Worm (Caenorhabditis elegans) whole organism, young adult: ENCODE results near the gene F13B12.1.

Experiments
- F22D6.2 ChIP-seq: sonication (generic microtip); optimal IDR thresholded peaks from 2 replicates; lab custom pipeline; 2016; ENCODE audit warnings: mild to moderate bottlenecking, missing genetic modification characterization, missing compliant biosample characterization
- F57A8.1 ChIP-seq: fragments of 200-800 bp; sonication (Bioruptor generic); optimal IDR thresholded peaks from 2 replicates; lab custom pipeline; 2018; ENCODE audit warnings: mild to moderate bottlenecking, missing genetic modification characterization, moderate library complexity, missing compliant biosample characterization
- F57C9.4 ChIP-seq: sonication (generic microtip); optimal IDR thresholded peaks from 2 replicates; lab custom pipeline; 2017; ENCODE audit warnings: mild to moderate bottlenecking, missing genetic modification characterization, missing compliant biosample characterization
- K11D2.4 ChIP-seq: fragments of 200-800 bp; sonication (Bioruptor generic); IDR thresholded peaks from 2 replicates; pipeline ENCODE4 v1.3.6; 2022; ENCODE audit warnings: missing genetic modification reagents, missing genetic modification characterization, missing compliant biosample characterization
- Y53G8AR.9 ChIP-seq: fragments of 200-800 bp; sonication (Bioruptor generic); conservative IDR thresholded peaks from 2 replicates; pipeline ENCODE4 v1.3.6; 2022; ENCODE audit warnings: missing genetic modification reagents, missing genetic modification characterization, missing compliant biosample characterization
- aptf-2 ChIP-seq: fragments of 200-800 bp; sonication (Bioruptor generic); conservative IDR thresholded peaks from 2 replicates; pipeline ENCODE4 v1.3.6; 2022; ENCODE audit warnings: missing genetic modification reagents, missing genetic modification characterization, missing compliant biosample characterization
- atf-7 ChIP-seq: sonication (generic microtip); optimal IDR thresholded peaks from 2 replicates; lab custom pipeline; 2017; ENCODE audit warnings: mild to moderate bottlenecking, missing genetic modification characterization, missing compliant biosample characterization
- attf-3 ChIP-seq: fragments of 200-800 bp; sonication (Bioruptor generic); conservative IDR thresholded peaks from 2 replicates; pipeline ENCODE4 v1.3.6; 2022; ENCODE audit warnings: missing genetic modification reagents, missing genetic modification characterization, missing compliant biosample characterization
- attf-5 ChIP-seq: fragments of 200-800 bp; sonication (Bioruptor generic); optimal IDR thresholded peaks from 2 replicates; lab custom pipeline; 2018; ENCODE audit warnings: mild to moderate bottlenecking, missing genetic modification characterization, missing compliant biosample characterization
- bed-2 ChIP-seq: fragments of 200-800 bp; sonication (Bioruptor generic); IDR thresholded peaks from 2 replicates; pipeline ENCODE4 v1.3.6; 2022; ENCODE audit warnings: missing genetic modification reagents, missing genetic modification characterization, missing compliant biosample characterization
- cebp-2 ChIP-seq: fragments of 200-800 bp; sonication (Bioruptor generic); IDR thresholded peaks from 2 replicates; pipeline ENCODE4 v1.3.6; 2022; ENCODE audit warnings: missing genetic modification characterization, missing compliant biosample characterization
- ceh-40 ChIP-seq: fragments of 200-800 bp; sonication (Bioruptor generic); IDR thresholded peaks from 2 replicates; pipeline ENCODE4 v1.3.6; 2022; ENCODE audit warnings: missing genetic modification characterization, missing compliant biosample characterization
- ceh-58 ChIP-seq: fragments of 200-800 bp; sonication (Bioruptor generic); IDR thresholded peaks from 2 replicates; pipeline ENCODE4 v1.3.6; 2022; ENCODE audit warnings: missing genetic modification characterization, missing compliant biosample characterization
- die-1 ChIP-seq: sonication (generic microtip); optimal IDR thresholded peaks from 2 replicates; lab custom pipeline; 2016; ENCODE audit warnings: missing genotype, mild to moderate bottlenecking, missing genetic modification characterization, missing compliant biosample characterization
- dox-1 ChIP-seq: fragments of 200-800 bp; sonication (Bioruptor generic); IDR thresholded peaks from 2 replicates; pipeline ENCODE4 v1.3.6; 2022; ENCODE audit warnings: missing genetic modification reagents, missing genetic modification characterization, missing compliant biosample characterization
- egl-44 ChIP-seq: fragments of 200-800 bp; sonication (Bioruptor generic); IDR thresholded peaks from 2 replicates; pipeline ENCODE4 v1.3.6; 2022; ENCODE audit warnings: missing genetic modification reagents, missing genetic modification characterization, missing compliant biosample characterization
- ets-4 ChIP-seq: fragments of 200-800 bp; sonication (Bioruptor generic); optimal IDR thresholded peaks from 2 replicates; lab custom pipeline; 2018; ENCODE audit warnings: mild to moderate bottlenecking, missing genetic modification characterization, missing compliant biosample characterization
- gei-17 ChIP-seq: fragments of 200-800 bp; sonication (Bioruptor generic); optimal IDR thresholded peaks from 2 replicates; lab custom pipeline; 2018; ENCODE audit warnings: mild to moderate bottlenecking, missing genetic modification characterization, missing compliant biosample characterization
- hlh-12 ChIP-seq: sonication (generic microtip); optimal IDR thresholded peaks from 2 replicates; lab custom pipeline; 2016; ENCODE audit warnings: missing genetic modification characterization, missing compliant biosample characterization
- hlh-26 ChIP-seq: fragments of 200-800 bp; sonication (Bioruptor generic); conservative IDR thresholded peaks from 2 replicates; pipeline ENCODE4 v1.3.6; 2022; ENCODE audit warnings: missing genetic modification reagents, missing genetic modification characterization, missing compliant biosample characterization
- hrde-1 ChIP-seq: sonication (generic microtip); optimal IDR thresholded peaks from 2 replicates; lab custom pipeline; 2016; ENCODE audit warnings: missing genetic modification characterization, mild to moderate bottlenecking, missing compliant biosample characterization, moderate library complexity, missing genotype, missing genetic modification reagents, borderline replicate concordance
- lin-54 ChIP-seq: fragments of 200-800 bp; sonication (Bioruptor generic); optimal IDR thresholded peaks from 2 replicates; lab custom pipeline; 2018; ENCODE audit warnings: mild to moderate bottlenecking, missing genetic modification characterization, missing compliant biosample characterization
- lir-1 ChIP-seq: fragments of 200-800 bp; sonication (Bioruptor generic); conservative IDR thresholded peaks from 2 replicates; pipeline ENCODE4 v1.3.6; 2022; ENCODE audit warnings: missing genetic modification reagents, missing genetic modification characterization, missing compliant biosample characterization
- lsl-1 ChIP-seq: fragments of 200-800 bp; sonication (Bioruptor generic); optimal IDR thresholded peaks from 2 replicates; lab custom pipeline; 2018; ENCODE audit warnings: mild to moderate bottlenecking, missing genetic modification characterization, moderate library complexity, missing compliant biosample characterization
- madf-3 ChIP-seq: fragments of 200-800 bp; sonication (Bioruptor generic); IDR thresholded peaks from 2 replicates; pipeline ENCODE4 v1.3.6; 2022; ENCODE audit warnings: missing genetic modification reagents, missing genetic modification characterization, missing compliant biosample characterization
- mes-4 ChIP-seq: sonication (generic microtip); optimal IDR thresholded peaks from 2 replicates; lab custom pipeline; 2016; ENCODE audit warnings: missing genotype, missing genetic modification characterization, missing compliant biosample characterization
- nfyb-1 ChIP-seq: fragments of 200-800 bp; sonication (Bioruptor generic); IDR thresholded peaks from 2 replicates; pipeline ENCODE4 v1.3.6; 2022; ENCODE audit warnings: missing genetic modification reagents, missing genetic modification characterization, missing compliant biosample characterization
- nhr-120 ChIP-seq: fragments of 200-800 bp; sonication (Bioruptor generic); IDR thresholded peaks from 2 replicates; pipeline ENCODE4 v1.3.6; 2022; ENCODE audit warnings: missing genetic modification characterization, missing compliant biosample characterization
- nhr-179 ChIP-seq: sonication (generic microtip); optimal IDR thresholded peaks from 2 replicates; lab custom pipeline; 2016; ENCODE audit warnings: mild to moderate bottlenecking, missing genetic modification characterization, missing compliant biosample characterization
- pha-4 ChIP-seq: fragments of 150-350 bp; sonication (generic microtip); optimal IDR thresholded peaks from 2 replicates; lab custom pipeline; 2014; ENCODE audit warnings: missing biosample characterization, missing genetic modification reagents, missing genetic modification characterization
- snpc-1.1 ChIP-seq: sonication (generic microtip); optimal IDR thresholded peaks from 2 replicates; lab custom pipeline; 2017; ENCODE audit warnings: missing genetic modification characterization, mild to moderate bottlenecking, missing compliant biosample characterization, antibody characterized with exemption, moderate library complexity, missing genotype, missing genetic modification reagents; ENCODE audit not compliant: insufficient read depth
- somi-1 ChIP-seq: fragments of 200-800 bp; sonication (Bioruptor generic); optimal IDR thresholded peaks from 2 replicates; lab custom pipeline; 2018; ENCODE audit warnings: mild to moderate bottlenecking, missing genetic modification characterization, missing compliant biosample characterization
- tbx-9 ChIP-seq: sonication (generic microtip); optimal IDR thresholded peaks from 2 replicates; lab custom pipeline; 2016; ENCODE audit warnings: borderline replicate concordance, missing genetic modification characterization, inconsistent platforms, missing compliant biosample characterization
- zim-3 ChIP-seq: sonication (generic microtip); optimal IDR thresholded peaks from 2 replicates; lab custom pipeline; 2017; ENCODE audit warnings: mild to moderate bottlenecking, missing genetic modification characterization, moderate library complexity, missing compliant biosample characterization

F13B12.1 gene

ce11 chrIV:10457137-10457536 lies 32.7 kb upstream of the F13B12.1 start, which contains the start of gene srb-17:
srb-17 (minus strand) TSS chrIV:10457237.
- no peak for TF ChIP-seq hrde-1
- no peak for TF ChIP-seq cebp-2 (GFP tag; lab: Robert Waterston, UW)
- no peak for TF ChIP-seq ceh-40 (GFP tag; lab: Robert Waterston, UW)
- no peak for TF ChIP-seq F57C9.4 (tag; lab: Kevin White, UChicago)
- TF ChIP-seq lsl-1 = no peak
- no peak for TF ChIP-seq ceh-58 (GFP tag; lab: Robert Waterston, UW)
- TF ChIP-seq pha-4 (tag; lab: Kevin White, UChicago) = no peak
- TF ChIP-seq aptf-2 (GFP tag; lab: Robert Waterston, UW) = no peak
- TF ChIP-seq tbx-9 (tag; lab: Kevin White, UChicago) = no peak
- no peak for TF ChIP-seq zim-3 (tag; lab: Kevin White, UChicago)
- no peak for TF ChIP-seq snpc-1.1 (tag; lab: Kevin White, UChicago)

DNA sequence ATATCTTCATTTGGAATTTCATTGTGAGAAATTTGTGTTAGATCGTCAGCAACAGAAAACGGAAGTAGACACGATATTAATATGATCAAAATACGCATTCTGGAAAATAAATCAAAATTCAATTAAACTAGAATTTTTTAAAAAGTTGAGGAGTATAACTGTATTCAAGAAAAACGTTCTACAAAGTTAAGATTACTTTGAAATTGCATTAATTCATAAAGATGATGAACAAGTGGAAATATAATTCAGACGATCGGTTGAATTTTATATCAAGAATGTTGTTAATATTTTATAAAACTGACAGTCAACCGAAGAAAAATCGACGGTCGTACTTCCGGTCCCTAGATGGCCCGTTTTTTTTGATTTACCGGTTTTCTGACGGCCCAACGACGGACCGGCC lies 28.6 kb upstream of the F13B12.1 start, which contains the start of gene F01D4.8:
TSS of gene F01D4.8 (minus strand) at position 101 of the 400 bp plus-strand sequence.
- TF ChIP-seq attf-3 (GFP tag; lab: Robert Waterston, UW) = no peak
- no peak for TF ChIP-seq dox-1 (GFP tag; lab: Robert Waterston, UW)
- no peak for TF ChIP-seq atf-7 (tag; lab: Kevin White, UChicago)

ce11 chrIV:10449799-10450198 lies 25.4 kb upstream of the F13B12.1 start, which contains the start of gene F13B12.4:
F13B12.4 (minus strand) TSS chrIV:10449899.
- TF ChIP-seq bed-2 (no peak), somi-1 (GFP tag; lab: Kevin White, UChicago) (no peak), K11D2.4 (GFP tag; lab: Robert Waterston, UW) (no peak)

DNA sequence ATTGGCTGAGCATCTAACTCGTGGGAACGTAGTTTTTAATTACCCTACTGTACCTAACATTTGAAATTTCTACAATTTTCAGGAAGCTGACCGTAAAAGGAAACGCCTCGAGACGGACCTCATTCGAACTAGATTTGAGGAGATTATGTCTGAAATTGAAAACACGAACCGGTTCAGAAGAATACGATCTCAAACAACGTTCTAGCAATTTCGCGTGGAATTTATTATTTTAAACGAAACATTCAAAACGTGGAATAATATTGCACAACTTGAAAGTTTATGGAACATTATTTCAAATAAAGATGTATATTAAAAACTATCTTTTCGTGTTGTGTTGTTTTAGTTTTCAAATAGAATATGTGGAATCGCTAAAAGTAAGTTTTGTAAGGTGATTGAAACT lies 19.1 kb upstream of the F13B12.1 start, which contains the start of gene F13B12.7:
TSS of gene F13B12.7 (plus strand) at position 301 of the 400 bp plus-strand sequence.
- no peak for TF ChIP-seq nfyb-1 (GFP tag; lab: Robert Waterston, UW)
- no peak for TF ChIP-seq F57A8.1
- no peak for TF ChIP-seq ets-4 (GFP tag; lab: Kevin White, UChicago)
- no peak for TF ChIP-seq lin-54
- TF ChIP-seq egl-44 = no peak
- no peak for TF ChIP-seq attf-5
- TF ChIP-seq gei-17 (GFP tag; lab: Kevin White, UChicago) = no peak
- TF ChIP-seq hlh-12 = no peak

DNA sequence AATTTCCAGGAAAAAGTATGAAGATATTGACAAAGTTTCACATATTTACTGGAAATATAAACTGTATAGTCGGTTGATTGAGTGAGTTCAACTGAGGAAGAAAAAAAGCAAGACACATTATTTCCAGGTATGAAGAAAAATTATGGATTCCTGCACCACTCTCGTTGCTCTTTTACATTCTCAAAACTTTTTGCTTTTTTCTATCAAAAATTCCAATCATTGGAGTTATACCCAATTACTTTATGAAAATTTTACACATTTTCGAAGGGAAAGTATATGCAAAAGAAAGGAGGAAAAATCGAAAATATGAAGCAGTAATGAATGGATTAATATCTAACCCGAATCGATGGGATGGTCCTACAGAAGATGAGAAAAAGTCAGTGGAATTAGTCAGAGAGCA lies 18.5 kb upstream of the F13B12.1 start:
- TF ChIP-seq attf-5 (no peak), mes-4 (tag; lab: Kevin White, UChicago) (no peak), madf-3 (GFP tag; lab: Robert Waterston, UW) (no peak), Y53G8AR.9 (GFP tag; lab: Robert Waterston, UW) (no peak), nhr-179 (tag; lab: Kevin White, UChicago) (no peak), lin-54 (no peak), lir-1 (GFP tag; lab: Robert Waterston, UW) (no peak), die-1 (tag; lab: Kevin White, UChicago) (no peak), egl-44 (no peak), F22D6.2 (tag; lab: Kevin White, UChicago) (no peak), snpc-1.1 (tag; lab: Kevin White, UChicago) (no peak), nhr-120 (GFP tag; lab: Robert Waterston, UW) (no peak), hlh-26 (GFP tag; lab: Robert Waterston, UW) (no peak)
- TF ChIP-seq, all 124 proteins: peak for 0
